Worm (Caenorhabditis elegans) whole organism, L3 larva: ENCODE measurements around the gene hhat-2.

Experiments
- ceh-16 ChIP-seq: sonication (generic microtip); optimal IDR thresholded peaks from 2 replicates; lab custom pipeline; 2017; ENCODE audit warnings: missing biosample characterization, missing genetic modification characterization
- ceh-28 ChIP-seq: fragments of 150-350 bp; optimal IDR thresholded peaks from 2 replicates; lab custom pipeline; 2014; ENCODE audit warnings: missing biosample characterization, missing genetic modification reagents, missing genetic modification characterization
- elt-3 ChIP-seq, 3 experiments: fragments of 150-350 bp in 1 of 3; sonication (generic microtip) in 2 of 3; optimal IDR thresholded peaks; 2 replicates in 2 of 3; 4 replicates in 1 of 3; lab custom pipeline; 2014 to 2017; ENCODE audit warnings: missing biosample characterization in 3 of 3, missing genetic modification characterization in 3 of 3
- jun-1 ChIP-seq: fragments of 150-350 bp; optimal IDR thresholded peaks from 2 replicates; lab custom pipeline; 2014; ENCODE audit warnings: missing biosample characterization, missing genetic modification reagents, missing genetic modification characterization
- lin-15B ChIP-seq: fragments of 150-350 bp; optimal IDR thresholded peaks from 2 replicates; lab custom pipeline; 2014; ENCODE audit warnings: missing biosample characterization, missing genetic modification characterization
- lin-39 ChIP-seq: fragments of 150-350 bp; optimal IDR thresholded peaks from 2 replicates; lab custom pipeline; 2018; ENCODE audit warnings: missing biosample characterization, missing genetic modification reagents, missing genetic modification characterization
- nhr-11 ChIP-seq: fragments of 150-350 bp; optimal IDR thresholded peaks from 2 replicates; lab custom pipeline; 2014; ENCODE audit warnings: missing biosample characterization, missing genetic modification characterization
- nhr-77 ChIP-seq: fragments of 150-350 bp; optimal IDR thresholded peaks from 2 replicates; lab custom pipeline; 2014; ENCODE audit warnings: missing biosample characterization, missing genetic modification characterization
- snpc-4 ChIP-seq: fragments of 150-350 bp; optimal IDR thresholded peaks from 2 replicates; lab custom pipeline; 2014; ENCODE audit warnings: missing biosample characterization, missing genetic modification characterization
- unc-62 ChIP-seq: fragments of 150-350 bp; sonication (generic microtip); optimal IDR thresholded peaks from 4 replicates; lab custom pipeline; 2014; ENCODE audit warnings: missing biosample characterization, missing genetic modification reagents, missing genetic modification characterization

ce11 chrIV:14781537-14781936, 47.4 kb downstream of the hhat-2 start, which contains the start of gene Y57G11C.8:
- no peak for TF ChIP-seq nhr-11 (tag; lab: Kevin White, UChicago)
- TF ChIP-seq lin-15B (tag; lab: Kevin White, UChicago): no peak
- TF ChIP-seq jun-1 (tag; lab: Kevin White, UChicago): no peak
- TF ChIP-seq ceh-28: no peak
- TF ChIP-seq snpc-4 (tag; lab: Kevin White, UChicago): no peak
- TF ChIP-seq elt-3 (tag; optimal IDR thresholded peaks at IDR 0.05; lab: Kevin White, UChicago): no peak
- no peak for TF ChIP-seq unc-62
- no peak for TF ChIP-seq lin-39 (tag; lab: Kevin White, UChicago)
- TF ChIP-seq nhr-77 (tag; lab: Kevin White, UChicago): no peak
- no peak for TF ChIP-seq ceh-16
